Worm (Caenorhabditis elegans): ENCODE measurements around the gene aqp-1.

DNA sequence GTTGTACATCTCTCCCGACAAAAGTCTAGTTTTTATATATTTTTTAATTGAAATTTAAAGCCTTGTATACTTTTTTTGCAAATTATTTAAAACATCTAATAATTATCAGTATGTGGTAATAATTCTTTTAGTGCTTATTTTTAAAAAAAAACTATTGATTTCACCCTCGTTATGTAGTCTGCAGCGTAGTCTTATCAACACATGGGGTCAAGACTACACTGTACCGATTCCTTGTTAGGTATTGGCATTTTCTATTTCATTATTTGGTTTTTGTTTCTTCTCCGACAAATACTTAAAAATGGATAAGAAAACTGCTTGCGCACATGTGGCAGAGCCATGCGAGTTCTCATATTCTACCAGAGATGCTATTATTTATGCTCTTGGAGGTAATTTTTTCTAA is 42.1 kb downstream of the aqp-1 start, which contains the start of gene maoc-1:
- TF ChIP-seq dao-5 (tag; optimal IDR thresholded peaks at IDR 0.05): no peak
- TF ChIP-seq him-1 (tag; optimal IDR thresholded peaks at IDR 0.05): no peak
